Fruit fly (Drosophila melanogaster): ENCODE results near the gene alpha-Est6.

The alpha-Est6 gene

dm6 chr3R:7504989-7505761 is 23.4 kb downstream of the alpha-Est6 start, which contains the start of gene alpha-Est9 (continued):
- no peak for TF ChIP-seq Dip2 (GFP tag; IDR thresholded peaks at IDR 0.05)
- TF ChIP-seq Opbp (GFP tag; IDR thresholded peaks at IDR 0.05; ENCODE audit: partially characterized antibody), result no peak
- TF ChIP-seq onecut (GFP tag; IDR thresholded peaks at IDR 0.05), result no peak
- no peak for TF ChIP-seq CG7745 (tag; optimal IDR thresholded peaks at IDR 0.05)
- TF ChIP-seq CG3995 (GFP tag; optimal IDR thresholded peaks at IDR 0.05), result no peak
- TF ChIP-seq Optix (GFP tag; IDR thresholded peaks at IDR 0.05), result no peak
- TF ChIP-seq CoRest (tag; optimal IDR thresholded peaks at IDR 0.05), result no peak
- no peak for TF ChIP-seq gsb-n (tag; optimal IDR thresholded peaks at IDR 0.05)
- TF ChIP-seq Bdp1 (GFP tag; optimal IDR thresholded peaks at IDR 0.05), result no peak
- no peak for TF ChIP-seq ab (GFP tag; optimal IDR thresholded peaks at IDR 0.05)
- TF ChIP-seq CG4328 (GFP tag; optimal IDR thresholded peaks at IDR 0.05), result no peak
- TF ChIP-seq Hr3 (GFP tag; optimal IDR thresholded peaks at IDR 0.05), result no peak
- no peak for TF ChIP-seq CG5180 (GFP tag; optimal IDR thresholded peaks at IDR 0.05)
- TF ChIP-seq kay (GFP tag; optimal IDR thresholded peaks at IDR 0.05), result peak; percentile 44
- TF ChIP-seq CG6683 (GFP tag; optimal IDR thresholded peaks at IDR 0.05), result no peak
- TF ChIP-seq schlank (tag; optimal IDR thresholded peaks at IDR 0.05), result no peak
- no peak for TF ChIP-seq CG7928 (GFP tag; optimal IDR thresholded peaks at IDR 0.05)
- TF ChIP-seq gsb (GFP tag; IDR thresholded peaks at IDR 0.05), result no peak
- peak; percentile 45 for TF ChIP-seq Fer1 (GFP tag; optimal IDR thresholded peaks at IDR 0.05)
- TF ChIP-seq sna (GFP tag; IDR thresholded peaks at IDR 0.05; ENCODE audit: partially characterized antibody), result no peak
- no peak for TF ChIP-seq PHDP (tag; optimal IDR thresholded peaks at IDR 0.05)
- TF ChIP-seq sqz (GFP tag; optimal IDR thresholded peaks at IDR 0.05), result peak; percentile 11
- no peak for TF ChIP-seq chm (GFP tag; IDR thresholded peaks at IDR 0.05)
- TF ChIP-seq CG17568 (GFP tag; optimal IDR thresholded peaks at IDR 0.05), result no peak
- TF ChIP-seq CG7963 (GFP tag; IDR thresholded peaks at IDR 0.05; ENCODE audit: partially characterized antibody), result no peak
- TF ChIP-seq GATAe (GFP tag; conservative IDR thresholded peaks at IDR 0.05), result peak; percentile 8; the same call in 1 of the 2 replicates
- TF ChIP-seq CG32532 (GFP tag; IDR thresholded peaks at IDR 0.05), result peak; percentile 18; the same call in 1 of the 2 replicates
- TF ChIP-seq CG13894 (tag; optimal IDR thresholded peaks at IDR 0.05), result peak; percentile 95
- no peak for TF ChIP-seq fd3F (GFP tag; optimal IDR thresholded peaks at IDR 0.05)
- TF ChIP-seq lola (GFP tag; optimal IDR thresholded peaks at IDR 0.05), result no peak
- TF ChIP-seq CG13296 (GFP tag; optimal IDR thresholded peaks at IDR 0.05), result peak; percentile 8
- TF ChIP-seq Vsx1 (GFP tag; optimal IDR thresholded peaks at IDR 0.05), result no peak
- no peak for TF ChIP-seq Ptx1 (GFP tag; IDR thresholded peaks at IDR 0.05)
- TF ChIP-seq usp (GFP tag; optimal IDR thresholded peaks at IDR 0.05), result no peak
- peak; percentile 38 for TF ChIP-seq sd (tag; optimal IDR thresholded peaks at IDR 0.05)
- no peak for TF ChIP-seq hkb (optimal IDR thresholded peaks at IDR 0.05)
- no peak for TF ChIP-seq hkb (GFP tag; IDR thresholded peaks at IDR 0.05)
- TF ChIP-seq lab (GFP tag; optimal IDR thresholded peaks at IDR 0.05), result peak; percentile 77
- TF ChIP-seq exex (tag; optimal IDR thresholded peaks at IDR 0.05), result peak; percentile 96
- no peak for TF ChIP-seq CG4282 (GFP tag; optimal IDR thresholded peaks at IDR 0.05)
- no peak for TF ChIP-seq cato (GFP tag; optimal IDR thresholded peaks at IDR 0.05; ENCODE audit: borderline replicate concordance)
- peak; percentile 18 for TF ChIP-seq caup (GFP tag; optimal IDR thresholded peaks at IDR 0.05; ENCODE audit: severe bottlenecking)
- no peak for TF ChIP-seq insv (GFP tag; optimal IDR thresholded peaks at IDR 0.05)
- no peak for TF ChIP-seq Hand (GFP tag; optimal IDR thresholded peaks at IDR 0.05)
- no peak for TF ChIP-seq al (GFP tag; IDR thresholded peaks at IDR 0.05)
- no peak for TF ChIP-seq Sry-β (GFP tag; optimal IDR thresholded peaks at IDR 0.05)
- no peak for TF ChIP-seq CG2116 (GFP tag; optimal IDR thresholded peaks at IDR 0.05)
- TF ChIP-seq dimm (GFP tag; IDR thresholded peaks at IDR 0.05), result no peak
- no peak for TF ChIP-seq CG10209 (GFP tag; optimal IDR thresholded peaks at IDR 0.05)
